Fruit fly (Drosophila melanogaster) whole organism, embryonic: Measurements from ENCODE around the gene ckd.

Experiments used
- Ada2b ChIP-seq: fragments of 200-800 bp; sonication (Bioruptor generic); IDR thresholded peaks from 2 replicates; pipeline ENCODE4 v1.3.6; 2022; ENCODE audit warnings: missing biosample characterization, missing genetic modification characterization
- Awh ChIP-seq: fragments of 200-800 bp; sonication (Bioruptor generic); IDR thresholded peaks from 2 replicates; pipeline ENCODE4, ENCODE4 v1.3.6; 2022; ENCODE audit warnings: missing biosample characterization, missing genetic modification characterization
- Blimp-1 ChIP-seq: fragments of 200-800 bp; sonication (Bioruptor generic); optimal IDR thresholded peaks from 3 replicates; lab custom pipeline; 2018; ENCODE audit warnings: missing biosample characterization, missing genetic modification characterization, mild to moderate bottlenecking, moderate library complexity, missing genetic modification reagents
- CG10654 ChIP-seq: fragments of 200-800 bp; sonication (Bioruptor generic); optimal IDR thresholded peaks from 2 replicates; lab custom pipeline; 2016; ENCODE audit warnings: missing biosample characterization, missing genetic modification characterization
- CG11085 ChIP-seq: fragments of 200-800 bp; sonication (Bioruptor generic); IDR thresholded peaks from 2 replicates; pipeline ENCODE4 v1.3.6; 2022; ENCODE audit warnings: missing biosample characterization, missing genetic modification characterization
- CG12744 ChIP-seq: fragments of 200-800 bp; sonication (Bioruptor generic); optimal IDR thresholded peaks from 2 replicates; lab custom pipeline; 2016; ENCODE audit warnings: missing biosample characterization, missing genetic modification characterization
- CG14014 ChIP-seq: fragments of 200-800 bp; sonication (Bioruptor generic); IDR thresholded peaks from 2 replicates; pipeline ENCODE4 v1.3.6; 2022; ENCODE audit warnings: missing biosample characterization, missing genetic modification characterization
- CG1603 ChIP-seq: fragments of 200-800 bp; sonication (Bioruptor generic); optimal IDR thresholded peaks from 2 replicates; lab custom pipeline; 2019; ENCODE audit warnings: missing biosample characterization, mild to moderate bottlenecking, missing genetic modification characterization, moderate library complexity
- CG1792 ChIP-seq: fragments of 200-800 bp; sonication (Bioruptor generic); optimal IDR thresholded peaks from 2 replicates; lab custom pipeline; 2016; ENCODE audit warnings: missing biosample characterization, missing genetic modification characterization
- CG18262 ChIP-seq: fragments of 200-800 bp; optimal IDR thresholded peaks from 3 replicates; lab custom pipeline; 2019; ENCODE audit warnings: missing biosample characterization, mild to moderate bottlenecking, missing genetic modification characterization, moderate library complexity
- CG2712 ChIP-seq: fragments of 200-800 bp; optimal IDR thresholded peaks from 3 replicates; lab custom pipeline; 2019; ENCODE audit warnings: missing biosample characterization, mild to moderate bottlenecking, missing genetic modification characterization, moderate library complexity
- CG3407 ChIP-seq: fragments of 200-800 bp; sonication (Bioruptor generic); optimal IDR thresholded peaks from 2 replicates; lab custom pipeline; 2018; ENCODE audit warnings: missing biosample characterization, mild to moderate bottlenecking, missing genetic modification characterization
- CG34376 ChIP-seq: fragments of 200-800 bp; sonication (Bioruptor generic); optimal IDR thresholded peaks from 2 replicates; lab custom pipeline; 2018; ENCODE audit warnings: missing biosample characterization, mild to moderate bottlenecking, missing genetic modification characterization
- CG4617 ChIP-seq: fragments of 200-800 bp; sonication (Bioruptor generic); optimal IDR thresholded peaks from 3 replicates; lab custom pipeline; 2016; ENCODE audit warnings: missing biosample characterization, missing genetic modification characterization, borderline replicate concordance
- CG4730 ChIP-seq: fragments of 200-800 bp; sonication (Bioruptor generic); IDR thresholded peaks from 2 replicates; pipeline ENCODE4 v1.3.6; 2022; ENCODE audit warnings: missing biosample characterization, missing genetic modification characterization
- CG6272 ChIP-seq: fragments of 200-800 bp; sonication (Bioruptor generic); IDR thresholded peaks from 2 replicates; pipeline ENCODE4 v1.3.6; 2022; ENCODE audit warnings: missing biosample characterization, missing genetic modification characterization
- CG6689 ChIP-seq: fragments of 200-800 bp; sonication (Bioruptor generic); IDR thresholded peaks from 2 replicates; pipeline ENCODE4 v1.3.6; 2022; ENCODE audit warnings: missing biosample characterization, missing genetic modification characterization
- CG6765 ChIP-seq: fragments of 200-800 bp; sonication (Bioruptor generic); optimal IDR thresholded peaks from 3 replicates; lab custom pipeline; 2017; ENCODE audit warnings: missing biosample characterization, mild to moderate bottlenecking, missing genetic modification characterization
- CG7357 ChIP-seq: fragments of 200-800 bp; sonication (Bioruptor generic); IDR thresholded peaks from 3 replicates; pipeline ENCODE4 v1.3.6; 2022; ENCODE audit warnings: missing biosample characterization, missing genetic modification characterization
- CG7372 ChIP-seq: fragments of 200-800 bp; sonication (Bioruptor generic); IDR thresholded peaks from 2 replicates; pipeline ENCODE4 v1.3.6; 2022; ENCODE audit warnings: missing biosample characterization, missing genetic modification characterization
- CG7928 ChIP-seq: fragments of 200-800 bp; sonication (Bioruptor generic); optimal IDR thresholded peaks from 2 replicates; lab custom pipeline; 2017; ENCODE audit warnings: missing biosample characterization, mild to moderate bottlenecking, missing genetic modification characterization
- CG8281 ChIP-seq: fragments of 200-800 bp; sonication (Bioruptor generic); optimal IDR thresholded peaks from 2 replicates; lab custom pipeline; 2018; ENCODE audit warnings: missing biosample characterization, mild to moderate bottlenecking, missing genetic modification characterization, moderate library complexity
- CG8765 ChIP-seq: fragments of 200-800 bp; sonication (Bioruptor generic); IDR thresholded peaks from 2 replicates; pipeline ENCODE4 v1.3.6; 2022; ENCODE audit warnings: missing biosample characterization, missing genetic modification characterization
- CG9876 ChIP-seq: fragments of 200-800 bp; sonication (Bioruptor generic); optimal IDR thresholded peaks from 2 replicates; lab custom pipeline; 2016; ENCODE audit warnings: missing biosample characterization, missing genetic modification characterization
- Drgx ChIP-seq: fragments of 200-800 bp; sonication (Bioruptor generic); IDR thresholded peaks from 2 replicates; pipeline ENCODE4 v1.3.6; 2022; ENCODE audit warnings: missing biosample characterization, missing genetic modification characterization
- Fer3 ChIP-seq: fragments of 200-800 bp; sonication (Bioruptor generic); optimal IDR thresholded peaks from 2 replicates; lab custom pipeline; 2018; ENCODE audit warnings: missing biosample characterization, mild to moderate bottlenecking, missing genetic modification characterization, moderate library complexity
- GATAe ChIP-seq: fragments of 200-800 bp; sonication (Bioruptor generic); conservative IDR thresholded peaks from 2 replicates; pipeline ENCODE4 v1.3.6; 2022; ENCODE audit warnings: missing biosample characterization, missing genetic modification characterization
- NfI ChIP-seq: fragments of 200-800 bp; sonication (Bioruptor generic); optimal IDR thresholded peaks from 3 replicates; lab custom pipeline; 2018; ENCODE audit warnings: missing biosample characterization, mild to moderate bottlenecking, missing genetic modification characterization, moderate library complexity
- PHDP ChIP-seq: fragments of 200-800 bp; sonication (Bioruptor generic); optimal IDR thresholded peaks from 3 replicates; lab custom pipeline; 2018; ENCODE audit warnings: missing biosample characterization, mild to moderate bottlenecking, missing genetic modification characterization, moderate library complexity
- Ptx1 ChIP-seq: fragments of 200-800 bp; sonication (Bioruptor generic); IDR thresholded peaks from 2 replicates; pipeline ENCODE4 v1.3.6; 2022; ENCODE audit warnings: missing biosample characterization, missing genetic modification characterization
- Vsx1 ChIP-seq: fragments of 200-800 bp; sonication (Bioruptor generic); optimal IDR thresholded peaks from 2 replicates; lab custom pipeline; 2017; ENCODE audit warnings: missing biosample characterization, mild to moderate bottlenecking, missing genetic modification characterization, missing genetic modification reagents
- Xrp1 ChIP-seq: fragments of 200-800 bp; sonication (Bioruptor generic); IDR thresholded peaks from 2 replicates; pipeline ENCODE4 v1.3.6; 2022; ENCODE audit warnings: missing biosample characterization, missing genetic modification characterization
- abd-A ChIP-seq: fragments of 200-800 bp; sonication (Bioruptor generic); optimal IDR thresholded peaks from 3 replicates; lab custom pipeline; 2019; ENCODE audit warnings: missing biosample characterization, mild to moderate bottlenecking, missing genetic modification characterization, moderate library complexity
- chinmo ChIP-seq: fragments of 200-800 bp; sonication (Bioruptor generic); IDR thresholded peaks from 4 replicates; pipeline ENCODE4 v1.3.6; 2022; ENCODE audit warnings: missing biosample characterization, missing genetic modification characterization; ENCODE audit not compliant: partially characterized antibody
- dmrt11E ChIP-seq: fragments of 200-800 bp; sonication (Bioruptor generic); optimal IDR thresholded peaks from 3 replicates; lab custom pipeline; 2018; ENCODE audit warnings: missing biosample characterization, mild to moderate bottlenecking, missing genetic modification characterization, moderate library complexity
- dmrt99B ChIP-seq: fragments of 200-800 bp; sonication (Bioruptor generic); optimal IDR thresholded peaks from 2 replicates; lab custom pipeline; 2018; ENCODE audit warnings: missing biosample characterization, mild to moderate bottlenecking, missing genetic modification characterization, moderate library complexity
- ewg ChIP-seq: fragments of 200-800 bp; sonication (Bioruptor generic); optimal IDR thresholded peaks from 3 replicates; lab custom pipeline; 2017; ENCODE audit warnings: mild to moderate bottlenecking, missing biosample characterization, missing genetic modification reagents, missing genetic modification characterization
- kay ChIP-seq: fragments of 200-800 bp; sonication (Bioruptor generic); optimal IDR thresholded peaks from 2 replicates; lab custom pipeline; 2016; ENCODE audit warnings: missing biosample characterization, missing genetic modification characterization
- lbe ChIP-seq: fragments of 200-800 bp; sonication (Bioruptor generic); optimal IDR thresholded peaks from 2 replicates; lab custom pipeline; 2016; ENCODE audit warnings: missing biosample characterization, mild to moderate bottlenecking, missing genetic modification characterization
- lilli ChIP-seq: fragments of 200-800 bp; sonication (Bioruptor generic); optimal IDR thresholded peaks from 3 replicates; lab custom pipeline; 2016; ENCODE audit warnings: missing biosample characterization, missing genetic modification characterization
- mam ChIP-seq: fragments of 200-800 bp; sonication (Bioruptor generic); optimal IDR thresholded peaks from 3 replicates; lab custom pipeline; 2016; ENCODE audit warnings: missing biosample characterization, missing genetic modification characterization
- nmo ChIP-seq: fragments of 200-800 bp; sonication (Bioruptor generic); optimal IDR thresholded peaks from 2 replicates; lab custom pipeline; 2018; ENCODE audit warnings: missing biosample characterization, mild to moderate bottlenecking, missing genetic modification characterization, moderate library complexity
- odd ChIP-seq: fragments of 200-800 bp; sonication (Bioruptor generic); optimal IDR thresholded peaks from 2 replicates; lab custom pipeline; 2017; ENCODE audit warnings: missing biosample characterization, mild to moderate bottlenecking, missing genetic modification characterization
- phol ChIP-seq: fragments of 200-800 bp; sonication (Bioruptor generic); optimal IDR thresholded peaks from 3 replicates; lab custom pipeline; 2018; ENCODE audit warnings: missing biosample characterization, mild to moderate bottlenecking, missing genetic modification characterization, moderate library complexity
- prd ChIP-seq, 3 experiments: fragments of >200 bp in 2 of 3; fragments of 200-800 bp in 1 of 3; sonication (Bioruptor generic) in 1 of 3; optimal IDR thresholded peaks in 2 of 3; IDR thresholded peaks in 1 of 3; 2 replicates in 2 of 3; 3 replicates in 1 of 3; pipeline versions ENCODE4 v1.3.6 to Lab custom; 2017 to 2022; ENCODE audit warnings: missing biosample characterization in 1 of 3, missing genetic modification characterization in 1 of 3
- scrt ChIP-seq: fragments of 200-800 bp; sonication (Bioruptor generic); optimal IDR thresholded peaks from 2 replicates; lab custom pipeline; 2018; ENCODE audit warnings: missing biosample characterization, mild to moderate bottlenecking, missing genetic modification characterization, moderate library complexity
- sens ChIP-seq: fragments of 200-800 bp; sonication (Bioruptor generic); peaks from one replicate; lab custom pipeline; 2016; ENCODE audit warnings: missing biosample characterization, missing genetic modification characterization
- sim ChIP-seq: fragments of 200-800 bp; sonication (Bioruptor generic); IDR thresholded peaks from 2 replicates; pipeline ENCODE4 v1.3.6; 2022; ENCODE audit warnings: missing biosample characterization, missing genetic modification characterization
- sug ChIP-seq: fragments of 200-800 bp; optimal IDR thresholded peaks from 2 replicates; lab custom pipeline; 2019; ENCODE audit warnings: missing biosample characterization, mild to moderate bottlenecking, missing genetic modification characterization, moderate library complexity
- tin ChIP-seq: fragments of 200-800 bp; sonication (Bioruptor generic); optimal IDR thresholded peaks from 3 replicates; lab custom pipeline; 2016; ENCODE audit warnings: missing biosample characterization, missing genetic modification characterization
- unpg ChIP-seq: fragments of 200-800 bp; sonication (Bioruptor generic); optimal IDR thresholded peaks from 3 replicates; lab custom pipeline; 2018; ENCODE audit warnings: missing biosample characterization, mild to moderate bottlenecking, missing genetic modification characterization, moderate library complexity
- vvl ChIP-seq: fragments of 200-800 bp; sonication (Bioruptor generic); IDR thresholded peaks from 2 replicates; pipeline ENCODE4 v1.3.6; 2022; ENCODE audit warnings: missing biosample characterization, missing genetic modification characterization
- yki ChIP-seq: fragments of >200 bp; optimal IDR thresholded peaks from 3 replicates; lab custom pipeline; 2018

ckd gene

dm6 chr3L:3259703-3260102 is 2.0 kb downstream of the ckd start (continued):
- TF ChIP-seq CG1603 (tag; lab: Kevin White, UChicago) (peak; percentile 24), CG12744 (GFP tag; lab: Kevin White, UChicago) (no peak), nmo (peak; percentile 5), GATAe (GFP tag; lab: Robert Waterston, UW) (no peak), phol (tag; lab: Kevin White, UChicago) (peak; percentile 9), scrt (GFP tag; lab: Kevin White, UChicago) (no peak), CG8281 (tag; lab: Kevin White, UChicago) (no peak), CG7928 (GFP tag; lab: Kevin White, UChicago) (no peak), CG14014 (no peak), CG4730 (0 out of 2 replicates have a peak, but pooled peaks have one; percentile 27), CG34376 (no peak), Blimp-1 (peak; percentile 27), Ptx1 (GFP tag; lab: Robert Waterston, UW) (0 out of 2 replicates have a peak, but pooled peaks have one; percentile 10), lbe (GFP tag; lab: Kevin White, UChicago) (peak; percentile 49), dmrt99B (tag; lab: Kevin White, UChicago) (peak; percentile 1), sens (GFP tag; lab: Kevin White, UChicago) (peak; percentile 72), Ada2b (GFP tag; lab: Robert Waterston, UW) (peak; percentile 42; the same call in 1 of the 2 replicates), lilli (GFP tag; lab: Kevin White, UChicago) (no peak), dmrt11E (tag; lab: Kevin White, UChicago) (no peak), CG18262 (tag; lab: Kevin White, UChicago) (peak; percentile 1), odd (GFP tag; lab: Kevin White, UChicago) (no peak), tin (no peak), PHDP (no peak), Xrp1 (GFP tag; lab: Robert Waterston, UW) (peak; percentile 45; the same call in 1 of the 2 replicates), unpg (GFP tag; lab: Kevin White, UChicago) (peak; percentile 7), Drgx (GFP tag; lab: Robert Waterston, UW) (peak; percentile 92), prd (optimal IDR thresholded peaks at IDR 0.05; lab: Kevin White, UChicago) (no peak), prd (GFP tag; IDR thresholded peaks at IDR 0.05; lab: Robert Waterston, UW) (peak; percentile 50; the same call in 2 of the 3 replicates), CG7372 (GFP tag; lab: Robert Waterston, UW) (no peak), CG7357 (no peak), abd-A (tag; lab: Kevin White, UChicago) (no peak), CG11085 (no peak), CG6689 (GFP tag; lab: Robert Waterston, UW) (0 out of 2 replicates have a peak, but pooled peaks have one; percentile 18), CG2712 (tag; lab: Kevin White, UChicago) (peak; percentile 16), CG3407 (GFP tag; lab: Kevin White, UChicago) (no peak), CG8765 (GFP tag; lab: Robert Waterston, UW) (no peak), CG6272 (no peak), chinmo (GFP tag; lab: Robert Waterston, UW) (no peak), NfI (no peak), yki (lab: Kevin White, UChicago) (no peak), kay (no peak)

- TF ChIP-seq abd-A (tag; lab: Kevin White, UChicago) (peak; percentile 3), CG11085 (no peak), CG6765 (GFP tag; lab: Kevin White, UChicago) (no peak), sim (no peak), CG4617 (no peak), mam (GFP tag; lab: Kevin White, UChicago) (no peak), CG1792 (GFP tag; lab: Kevin White, UChicago) (no peak), ewg (GFP tag; lab: Kevin White, UChicago) (no peak), Fer3 (no peak), vvl (GFP tag; lab: Robert Waterston, UW) (0 out of 2 replicates have a peak, but pooled peaks have one; percentile 26), sug (tag; lab: Kevin White, UChicago) (no peak), Vsx1 (GFP tag; lab: Kevin White, UChicago) (no peak), CG9876 (GFP tag; lab: Kevin White, UChicago) (no peak), CG10654 (GFP tag; lab: Kevin White, UChicago) (no peak), Awh (GFP tag; lab: Robert Waterston, UW) (no peak)
These were observed 4.0 kb downstream of the ckd start for dm6 chr3L:3261642-3262041.
